Worm (Caenorhabditis elegans) whole organism, L3 larva: Measurements from ENCODE around the gene algn-8.

Source experiments
- egl-27 ChIP-seq: sonication (generic microtip); optimal IDR thresholded peaks from 4 replicates; lab custom pipeline; 2017; ENCODE audit warnings: missing biosample characterization, missing genetic modification reagents, missing genetic modification characterization
- pha-4 ChIP-seq: fragments of 150-350 bp; optimal IDR thresholded peaks from 2 replicates; lab custom pipeline; 2014; ENCODE audit warnings: missing biosample characterization, missing genetic modification reagents, missing genetic modification characterization
- skn-1 ChIP-seq: fragments of 150-350 bp; optimal IDR thresholded peaks from 2 replicates; lab custom pipeline; 2014; ENCODE audit warnings: missing biosample characterization, missing genetic modification characterization
- snpc-4 ChIP-seq: fragments of 150-350 bp; optimal IDR thresholded peaks from 2 replicates; lab custom pipeline; 2014; ENCODE audit warnings: missing biosample characterization, missing genetic modification characterization
- unc-62 ChIP-seq: fragments of 150-350 bp; sonication (generic microtip); optimal IDR thresholded peaks from 4 replicates; lab custom pipeline; 2014; ENCODE audit warnings: missing biosample characterization, missing genetic modification reagents, missing genetic modification characterization
- zag-1 ChIP-seq: fragments of 150-350 bp; optimal IDR thresholded peaks from 2 replicates; lab custom pipeline; 2014; ENCODE audit warnings: missing biosample characterization, missing genetic modification characterization

- TF ChIP-seq skn-1 (tag; lab: Kevin White, UChicago): no peak
- no peak for TF ChIP-seq unc-62 (GFP tag; lab: Kevin White, UChicago)
- no peak for TF ChIP-seq snpc-4
- TF ChIP-seq pha-4 (tag; lab: Kevin White, UChicago): no peak
- no peak for TF ChIP-seq zag-1 (tag; lab: Kevin White, UChicago)
- TF ChIP-seq egl-27 (tag; lab: Kevin White, UChicago): no peak
Measured at ce11 chrII:9833855-9834254, 52.4 kb downstream of the algn-8 start, which contains the start of gene ZK938.3.
